Fruit fly (Drosophila melanogaster) whole organism, pupa: ENCODE results near the gene Mhc.

Experiments used
- CG10348 ChIP-seq: fragments of 200-800 bp; sonication (Bioruptor generic); IDR thresholded peaks from 2 replicates; pipeline ENCODE4 v1.3.6; 2022; ENCODE audit warnings: missing biosample characterization, missing genetic modification characterization
- CG12605 ChIP-seq: fragments of 200-800 bp; sonication (Bioruptor generic); IDR thresholded peaks from 2 replicates; pipeline ENCODE4 v1.3.6; 2022; ENCODE audit warnings: missing biosample characterization, missing genetic modification characterization
- CG13204 ChIP-seq: fragments of 200-800 bp; sonication (Bioruptor generic); optimal IDR thresholded peaks from 2 replicates; lab custom pipeline; 2018; ENCODE audit warnings: missing biosample characterization, mild to moderate bottlenecking, missing genetic modification characterization, moderate library complexity
- CG14655 ChIP-seq: fragments of 200-800 bp; sonication (Bioruptor generic); optimal IDR thresholded peaks from 3 replicates; lab custom pipeline; 2017; ENCODE audit warnings: mild to moderate bottlenecking, missing biosample characterization, missing genetic modification reagents, missing genetic modification characterization
- CG15710 ChIP-seq: fragments of 200-800 bp; sonication (Bioruptor generic); optimal IDR thresholded peaks from 2 replicates; lab custom pipeline; 2018; ENCODE audit warnings: missing biosample characterization, mild to moderate bottlenecking, missing genetic modification characterization, moderate library complexity
- CG17806 ChIP-seq: fragments of 200-800 bp; sonication (Bioruptor generic); optimal IDR thresholded peaks from 2 replicates; lab custom pipeline; 2018; ENCODE audit warnings: missing biosample characterization, mild to moderate bottlenecking, missing genetic modification characterization, moderate library complexity
- CG32121 ChIP-seq: fragments of 200-800 bp; sonication (Bioruptor generic); IDR thresholded peaks from 2 replicates; pipeline ENCODE4 v1.3.6; 2022; ENCODE audit warnings: missing biosample characterization, missing genetic modification characterization
- CG34367 ChIP-seq: fragments of 200-800 bp; sonication (Bioruptor generic); optimal IDR thresholded peaks from 2 replicates; lab custom pipeline; 2018; ENCODE audit warnings: missing biosample characterization, mild to moderate bottlenecking, missing genetic modification characterization
- CG4496 ChIP-seq: fragments of 200-800 bp; sonication (Bioruptor generic); IDR thresholded peaks from 3 replicates; pipeline ENCODE4 v1.3.6; 2022; ENCODE audit warnings: missing biosample characterization, missing genetic modification characterization
- CG8159 ChIP-seq: fragments of 200-800 bp; sonication (Bioruptor generic); optimal IDR thresholded peaks from 3 replicates; lab custom pipeline; 2018; ENCODE audit warnings: missing biosample characterization, mild to moderate bottlenecking, missing genetic modification characterization, moderate library complexity
- CG8301 ChIP-seq: fragments of 200-800 bp; sonication (Bioruptor generic); optimal IDR thresholded peaks from 2 replicates; lab custom pipeline; 2018; ENCODE audit warnings: missing biosample characterization, mild to moderate bottlenecking, missing genetic modification characterization
- CG9948 ChIP-seq: fragments of 200-800 bp; sonication (Bioruptor generic); optimal IDR thresholded peaks from 2 replicates; lab custom pipeline; 2018; ENCODE audit warnings: missing biosample characterization, mild to moderate bottlenecking, missing genetic modification characterization, moderate library complexity
- D1 ChIP-seq: fragments of 200-800 bp; sonication (Bioruptor generic); optimal IDR thresholded peaks from 2 replicates; lab custom pipeline; 2018; ENCODE audit warnings: missing biosample characterization, mild to moderate bottlenecking, missing genetic modification characterization, moderate library complexity
- EcR ChIP-seq: fragments of 200-800 bp; sonication (Bioruptor generic); optimal IDR thresholded peaks from 3 replicates; lab custom pipeline; 2019; ENCODE audit warnings: missing biosample characterization, missing genetic modification characterization, mild to moderate bottlenecking, moderate library complexity, missing genetic modification reagents
- Ets98B ChIP-seq: fragments of 200-800 bp; sonication (Bioruptor generic); IDR thresholded peaks from 2 replicates; pipeline ENCODE4 v1.3.6; 2022; ENCODE audit warnings: missing biosample characterization, missing genetic modification characterization
- Pif1A ChIP-seq: fragments of 200-800 bp; sonication (Bioruptor generic); optimal IDR thresholded peaks from 3 replicates; lab custom pipeline; 2016; ENCODE audit warnings: missing biosample characterization, missing genetic modification characterization
- Pif1B ChIP-seq: fragments of 200-800 bp; sonication (Bioruptor generic); optimal IDR thresholded peaks from 3 replicates; lab custom pipeline; 2016; ENCODE audit warnings: missing biosample characterization, missing genetic modification characterization
- Snoo ChIP-seq: fragments of 200-800 bp; sonication (Bioruptor generic); optimal IDR thresholded peaks from 3 replicates; lab custom pipeline; 2017; ENCODE audit warnings: missing biosample characterization, mild to moderate bottlenecking, missing genetic modification characterization, inconsistent platforms
- fd96Ca ChIP-seq: fragments of 200-800 bp; sonication (Bioruptor generic); IDR thresholded peaks from 3 replicates; pipeline ENCODE4 v1.3.6; 2022; ENCODE audit warnings: missing biosample characterization, missing genetic modification characterization
- gl ChIP-seq: fragments of 200-800 bp; sonication (Bioruptor generic); optimal IDR thresholded peaks from 2 replicates; lab custom pipeline; 2018; ENCODE audit warnings: missing biosample characterization, mild to moderate bottlenecking, missing genetic modification characterization
- rn ChIP-seq: fragments of 200-800 bp; sonication (Bioruptor generic); IDR thresholded peaks from 2 replicates; pipeline ENCODE4 v1.3.6; 2022; ENCODE audit warnings: missing biosample characterization, missing genetic modification characterization

The Mhc gene

dm6 chr2L:16815989-16816749 is 49.8 kb downstream of the Mhc start, which contains the start of gene mdy:
Gene mdy, plus strand, starts transcription at chr2L:16816660.
- TF ChIP-seq CG32121 (GFP tag; lab: Robert Waterston, UW) (peak; percentile 65; the same call in 1 of the 2 replicates), fd96Ca (GFP tag; lab: Robert Waterston, UW) (peak; percentile 51; the same call in 2 of the 3 replicates), Ets98B (GFP tag; lab: Robert Waterston, UW) (no peak), CG17806 (tag; lab: Kevin White, UChicago) (peak; percentile 37), CG12605 (GFP tag; lab: Robert Waterston, UW) (no peak), CG13204 (no peak), CG10348 (GFP tag; lab: Robert Waterston, UW) (no peak), EcR (GFP tag; lab: Kevin White, UChicago) (no peak), CG15710 (tag; lab: Kevin White, UChicago) (peak; percentile 57), CG14655 (peak; percentile 47), CG8301 (tag; lab: Kevin White, UChicago) (peak; percentile 27), Pif1B (GFP tag; lab: Kevin White, UChicago) (peak; percentile 51), Snoo (tag; lab: Kevin White, UChicago) (peak; percentile 32), CG9948 (tag; lab: Kevin White, UChicago) (peak; percentile 16), D1 (tag; lab: Kevin White, UChicago) (no peak), rn (GFP tag; lab: Robert Waterston, UW) (0 out of 2 replicates have a peak, but pooled peaks have one; percentile 16), Pif1A (GFP tag; lab: Kevin White, UChicago) (peak; percentile 52), CG4496 (peak; percentile 31), CG34367 (peak; percentile 40), gl (peak; percentile 25), CG8159 (tag; lab: Kevin White, UChicago) (peak; percentile 43)

dm6 chr2L:16816750-16817087 is 50.4 kb downstream of the Mhc start:
- peak; percentile 77 for TF ChIP-seq EcR (GFP tag; lab: Kevin White, UChicago)
- TF ChIP-seq CG4496 = no peak
- TF ChIP-seq, all 21 proteins: peak for 1

- TF ChIP-seq CG8159 (tag; lab: Kevin White, UChicago) (peak; percentile 50), CG14655 (no peak)
These were observed 51.2 kb downstream of the Mhc start for dm6 chr2L:16817421-16818101.

dm6 chr2L:16818335-16818973 is 52.1 kb downstream of the Mhc start:
- TF ChIP-seq CG9948 (tag; lab: Kevin White, UChicago) (peak; percentile 69), Pif1B (GFP tag; lab: Kevin White, UChicago) (peak; percentile 68), rn (GFP tag; lab: Robert Waterston, UW) (no peak), CG14655 (peak; percentile 81), CG34367 (peak; percentile 70), gl (peak; percentile 35), Ets98B (GFP tag; lab: Robert Waterston, UW) (peak; percentile 75), Pif1A (GFP tag; lab: Kevin White, UChicago) (peak; percentile 80), CG12605 (GFP tag; lab: Robert Waterston, UW) (peak; percentile 50), CG8301 (tag; lab: Kevin White, UChicago) (peak; percentile 80), CG10348 (GFP tag; lab: Robert Waterston, UW) (no peak), CG8159 (tag; lab: Kevin White, UChicago) (peak; percentile 78), CG32121 (GFP tag; lab: Robert Waterston, UW) (peak; percentile 74), CG4496 (peak; percentile 81), CG17806 (tag; lab: Kevin White, UChicago) (peak; percentile 79), Snoo (tag; lab: Kevin White, UChicago) (peak; percentile 46), D1 (tag; lab: Kevin White, UChicago) (peak; percentile 17), CG13204 (no peak), CG15710 (tag; lab: Kevin White, UChicago) (peak; percentile 78), fd96Ca (GFP tag; lab: Robert Waterston, UW) (no peak), EcR (GFP tag; lab: Kevin White, UChicago) (peak; percentile 86)

dm6 chr2L:16819714-16820113 is 53.3 kb downstream of the Mhc start:
- TF ChIP-seq CG14655 (no peak), Pif1A (GFP tag; lab: Kevin White, UChicago) (no peak), CG8301 (tag; lab: Kevin White, UChicago) (no peak), CG32121 (GFP tag; lab: Robert Waterston, UW) (no peak), CG17806 (tag; lab: Kevin White, UChicago) (no peak), Ets98B (GFP tag; lab: Robert Waterston, UW) (no peak), CG15710 (tag; lab: Kevin White, UChicago) (no peak), gl (no peak), CG8159 (tag; lab: Kevin White, UChicago) (no peak), CG34367 (no peak)
